Fruit fly (Drosophila melanogaster) whole organism, embryonic: ENCODE data around the gene VhaSFD.

Experiments
- CG43689 ChIP-seq: fragments of 200-800 bp; sonication (Bioruptor generic); IDR thresholded peaks from 2 replicates; pipeline ENCODE4 v1.3.6; 2022; ENCODE audit warnings: missing biosample characterization, missing genetic modification characterization
- CG9215 ChIP-seq: fragments of 200-800 bp; sonication (Bioruptor generic); IDR thresholded peaks from 2 replicates; pipeline ENCODE4 v1.3.6; 2022; ENCODE audit warnings: missing biosample characterization, missing genetic modification characterization
- CG9797 ChIP-seq: fragments of 200-800 bp; sonication (Bioruptor generic); optimal IDR thresholded peaks from 3 replicates; lab custom pipeline; 2018; ENCODE audit warnings: missing biosample characterization, mild to moderate bottlenecking, missing genetic modification characterization
- dan ChIP-seq: fragments of 200-800 bp; sonication (Bioruptor generic); IDR thresholded peaks from 2 replicates; pipeline ENCODE4 v1.3.6; 2022; ENCODE audit warnings: missing biosample characterization, missing genetic modification characterization
- lbe ChIP-seq: fragments of 200-800 bp; sonication (Bioruptor generic); optimal IDR thresholded peaks from 2 replicates; lab custom pipeline; 2016; ENCODE audit warnings: missing biosample characterization, mild to moderate bottlenecking, missing genetic modification characterization
- tup ChIP-seq: fragments of 200-800 bp; sonication (Bioruptor generic); optimal IDR thresholded peaks from 2 replicates; lab custom pipeline; 2016; ENCODE audit warnings: missing biosample characterization, mild to moderate bottlenecking, missing genetic modification characterization, moderate library complexity
- usp ChIP-seq: fragments of >200 bp; optimal IDR thresholded peaks from 2 replicates; lab custom pipeline; 2017; ENCODE audit warnings: missing biosample characterization, missing genetic modification characterization

DNA sequence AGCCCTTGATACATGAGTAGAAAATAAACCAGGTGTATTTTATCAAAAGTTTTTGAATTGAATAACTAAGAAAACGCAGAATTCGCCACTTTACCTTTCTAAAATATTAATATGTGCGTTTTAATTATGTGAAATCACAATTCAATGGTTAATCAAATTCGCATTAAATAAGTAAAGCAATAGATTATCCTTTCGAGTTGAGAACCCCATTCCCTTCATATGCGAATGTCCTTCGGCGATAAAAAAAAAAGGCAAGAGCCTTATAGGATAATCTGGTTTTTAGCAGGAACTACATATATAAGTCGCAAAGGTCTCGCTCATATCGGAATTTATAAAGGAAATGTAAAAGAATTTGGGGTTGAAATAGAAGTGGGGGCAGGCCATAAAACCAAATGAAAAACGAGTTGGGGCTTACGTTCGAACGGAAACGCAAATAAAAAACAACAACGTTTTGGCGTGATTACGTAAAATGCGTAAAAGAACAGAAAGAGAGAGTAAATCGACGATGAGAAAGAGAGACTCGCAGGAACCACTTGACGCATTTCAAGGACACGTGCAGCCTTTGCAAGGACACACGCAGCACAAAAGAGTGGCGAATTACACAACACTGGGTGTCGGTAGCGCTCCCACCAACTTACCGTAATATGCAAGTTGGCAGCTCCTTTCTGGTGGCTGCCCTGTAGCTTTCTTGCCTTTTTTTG lies 12.3 kb downstream of the VhaSFD start:
- no peak for TF ChIP-seq dan (GFP tag; lab: Robert Waterston, UW)
- TF ChIP-seq CG43689 (GFP tag; lab: Robert Waterston, UW): no peak
- no peak for TF ChIP-seq lbe
- TF ChIP-seq CG9215 (GFP tag; lab: Robert Waterston, UW): no peak
- no peak for TF ChIP-seq usp (GFP tag; lab: Kevin White, UChicago)
- TF ChIP-seq CG9797 (GFP tag; lab: Kevin White, UChicago): no peak
- no peak for TF ChIP-seq tup (GFP tag; lab: Kevin White, UChicago)
